Worm (Caenorhabditis elegans): ENCODE measurements around the gene F53F1.4.

F53F1.4 gene

DNA sequence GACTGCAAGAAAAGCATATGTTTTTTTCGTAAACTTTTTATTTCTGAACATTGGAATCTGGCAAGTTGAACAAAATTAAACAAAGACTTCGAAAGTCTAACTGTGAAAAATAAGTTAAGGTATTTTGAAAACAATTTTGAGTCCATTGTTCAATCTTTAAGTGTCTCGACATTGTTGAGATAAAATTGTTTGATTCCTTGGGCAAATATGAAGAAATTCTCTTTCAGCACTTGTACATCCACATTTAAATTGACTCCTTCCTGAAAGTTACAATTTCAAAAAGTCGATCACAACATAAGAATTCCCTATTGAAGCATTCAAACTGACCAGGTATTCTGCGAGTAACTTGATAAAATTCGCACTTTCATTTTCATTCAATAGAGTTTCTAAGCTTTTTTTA lies 5.2 kb downstream of the F53F1.4 start:
- no peak for TF ChIP-seq alr-1 (tag; optimal IDR thresholded peaks at IDR 0.05)
- TF ChIP-seq nhr-25 (tag; optimal IDR thresholded peaks at IDR 0.05) = peak; percentile 9

ce11 chrV:13417513-13417912 lies 6.6 kb downstream of the F53F1.4 start, which contains the start of gene F53F1.6:
Gene F53F1.6 (minus strand): TSS chrV:13417613.
- TF ChIP-seq mdl-1 (tag; optimal IDR thresholded peaks at IDR 0.05) (no peak), skn-1 (tag; optimal IDR thresholded peaks at IDR 0.05) (no peak), mbf-1 (tag; optimal IDR thresholded peaks at IDR 0.05) (no peak), R02D3.7 (tag; optimal IDR thresholded peaks at IDR 0.05) (no peak), mab-5 (tag; optimal IDR thresholded peaks at IDR 0.05) (no peak), C34F6.9 (tag; optimal IDR thresholded peaks at IDR 0.05) (no peak), F13H6.1 (tag; optimal IDR thresholded peaks at IDR 0.05) (no peak), ztf-11 (tag; optimal IDR thresholded peaks at IDR 0.05) (no peak), ceh-16 (tag; optimal IDR thresholded peaks at IDR 0.05) (no peak), unc-55 (GFP tag; optimal IDR thresholded peaks at IDR 0.05) (no peak), ztf-1 (GFP tag; conservative IDR thresholded peaks at IDR 0.05) (no peak), nhr-237 (tag; optimal IDR thresholded peaks at IDR 0.05) (no peak)

DNA sequence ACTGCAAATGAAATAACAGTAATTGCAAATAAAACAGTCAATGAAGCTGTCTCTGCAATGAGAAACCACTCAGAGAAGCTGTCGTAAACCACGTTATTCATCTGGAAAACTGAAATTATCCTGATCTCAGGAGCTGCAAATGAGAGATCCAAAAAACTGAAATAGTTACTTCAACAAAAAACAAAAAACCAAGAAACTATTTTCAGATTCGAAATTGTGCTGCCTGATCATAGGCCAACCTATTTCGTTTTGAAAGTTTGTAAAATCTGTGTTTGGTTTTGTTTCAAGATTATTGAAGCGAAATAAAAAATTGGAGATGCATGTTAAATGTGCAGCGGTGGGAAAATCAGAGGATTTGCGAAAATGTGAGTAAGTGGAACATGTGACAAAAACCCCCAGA lies 9.8 kb downstream of the F53F1.4 start, which contains the start of gene srv-8:
Gene srv-8, minus strand, starts transcription at position 101 of the 400 bp plus-strand sequence.
- TF ChIP-seq nhr-12 (tag; optimal IDR thresholded peaks at IDR 0.05) = no peak
- no peak for TF ChIP-seq zag-1 (tag; optimal IDR thresholded peaks at IDR 0.05)
- TF ChIP-seq mbf-1 (tag; optimal IDR thresholded peaks at IDR 0.05) = no peak
- no peak for TF ChIP-seq fos-1 (tag; optimal IDR thresholded peaks at IDR 0.05)
- TF ChIP-seq sma-3 (GFP tag; optimal IDR thresholded peaks at IDR 0.05) = no peak
- no peak for TF ChIP-seq nhr-10 (tag; optimal IDR thresholded peaks at IDR 0.05)
- TF ChIP-seq nhr-77 (tag; optimal IDR thresholded peaks at IDR 0.05) = no peak
- TF ChIP-seq snpc-4 (tag; optimal IDR thresholded peaks at IDR 0.05) = no peak
- no peak for TF ChIP-seq lin-39 (tag; optimal IDR thresholded peaks at IDR 0.05)
- no peak for TF ChIP-seq unc-39 (tag; optimal IDR thresholded peaks at IDR 0.05)
- no peak for TF ChIP-seq unc-62 (GFP tag; optimal IDR thresholded peaks at IDR 0.05)
- no peak for TF ChIP-seq egl-27 (tag; optimal IDR thresholded peaks at IDR 0.05)
- no peak for TF ChIP-seq ztf-4 (tag; optimal IDR thresholded peaks at IDR 0.05)
- no peak for TF ChIP-seq mdl-1 (tag; optimal IDR thresholded peaks at IDR 0.05)
- no peak for TF ChIP-seq crh-2 (tag; optimal IDR thresholded peaks at IDR 0.05)
- TF ChIP-seq ztf-11 (tag; optimal IDR thresholded peaks at IDR 0.05) = no peak
- TF ChIP-seq lin-11 (tag; optimal IDR thresholded peaks at IDR 0.05) = no peak
- TF ChIP-seq sem-4 (tag; optimal IDR thresholded peaks at IDR 0.05) = no peak

DNA sequence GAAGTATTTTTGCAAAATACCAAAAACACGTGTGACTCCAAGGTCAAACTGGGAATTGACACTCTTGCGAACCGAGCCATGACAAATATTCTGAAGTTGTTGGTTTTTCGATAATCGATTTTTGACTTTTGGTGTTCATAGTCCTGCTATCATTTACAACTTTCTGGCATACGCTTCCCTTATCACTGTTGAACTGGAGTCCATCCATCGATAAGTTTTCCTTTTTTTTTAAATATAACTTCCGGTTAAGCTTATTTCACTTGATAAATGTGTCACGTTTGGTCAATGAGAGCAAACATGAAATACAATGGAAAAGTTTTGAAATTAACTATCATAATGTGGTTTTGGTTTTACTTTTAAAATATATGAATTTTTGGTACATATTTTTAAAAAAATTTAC lies 10.8 kb downstream of the F53F1.4 start:
- TF ChIP-seq ama-1 (optimal IDR thresholded peaks at IDR 0.05) = no peak
- no peak for TF ChIP-seq elt-3 (tag; optimal IDR thresholded peaks at IDR 0.05)
- peak; percentile 17 for TF ChIP-seq crh-2 (tag; optimal IDR thresholded peaks at IDR 0.05)
- no peak for TF ChIP-seq alr-1 (tag; optimal IDR thresholded peaks at IDR 0.05)
- TF ChIP-seq gmeb-1 (tag; optimal IDR thresholded peaks at IDR 0.05) = no peak
- TF ChIP-seq fos-1 (tag; optimal IDR thresholded peaks at IDR 0.05) = peak; percentile 95
- peak; percentile 17 for TF ChIP-seq sma-9 (GFP tag; optimal IDR thresholded peaks at IDR 0.05)
- TF ChIP-seq sma-9 (tag; optimal IDR thresholded peaks at IDR 0.05) = no peak
- no peak for TF ChIP-seq nhr-25 (tag; optimal IDR thresholded peaks at IDR 0.05)
- no peak for TF ChIP-seq mdl-1 (tag; optimal IDR thresholded peaks at IDR 0.05)
- no peak for TF ChIP-seq nhr-6 (tag; optimal IDR thresholded peaks at IDR 0.05)
- TF ChIP-seq ztf-11 (tag; optimal IDR thresholded peaks at IDR 0.05) = no peak
- no peak for TF ChIP-seq egl-27 (tag; optimal IDR thresholded peaks at IDR 0.05)
- TF ChIP-seq ztf-4 (tag; optimal IDR thresholded peaks at IDR 0.05) = no peak
- no peak for TF ChIP-seq ceh-82 (tag; optimal IDR thresholded peaks at IDR 0.05)
- TF ChIP-seq dmd-4 (tag; optimal IDR thresholded peaks at IDR 0.05) = no peak

- TF ChIP-seq lin-39 (tag; optimal IDR thresholded peaks at IDR 0.05) (no peak), lin-13 (GFP tag; optimal IDR thresholded peaks at IDR 0.05) (no peak), snpc-4 (tag; optimal IDR thresholded peaks at IDR 0.05) (no peak), dmd-4 (tag; optimal IDR thresholded peaks at IDR 0.05) (no peak), gmeb-1 (tag; optimal IDR thresholded peaks at IDR 0.05) (no peak), ztf-4 (tag; optimal IDR thresholded peaks at IDR 0.05) (no peak), mab-5 (tag; optimal IDR thresholded peaks at IDR 0.05) (no peak), ceh-82 (tag; optimal IDR thresholded peaks at IDR 0.05) (no peak), nhr-23 (tag; optimal IDR thresholded peaks at IDR 0.05) (no peak), unc-39 (tag; optimal IDR thresholded peaks at IDR 0.05) (no peak), crh-2 (tag; optimal IDR thresholded peaks at IDR 0.05) (no peak), nhr-11 (tag; optimal IDR thresholded peaks at IDR 0.05) (no peak), nhr-21 (tag; optimal IDR thresholded peaks at IDR 0.05) (no peak), ZK546.5 (tag; optimal IDR thresholded peaks at IDR 0.05) (no peak), nhr-25 (tag; optimal IDR thresholded peaks at IDR 0.05) (no peak), C34F6.9 (tag; optimal IDR thresholded peaks at IDR 0.05) (no peak), ztf-1 (GFP tag; conservative IDR thresholded peaks at IDR 0.05) (no peak)
Observed at ce11 chrV:13423045-13423444, 12.2 kb downstream of the F53F1.4 start, which contains the start of gene srv-9. Gene srv-9 (minus strand): TSS chrV:13423145.
